Worm (Caenorhabditis elegans) whole organism, midembryonic: Measurements from ENCODE around the gene Y60A3A.19.

ENCODE experiments used
- T22C8.4 ChIP-seq: fragments of 200-800 bp; sonication (Bioruptor generic); IDR thresholded peaks from 2 replicates; pipeline ENCODE4 v1.3.6; 2022; ENCODE audit warnings: missing genetic modification characterization, missing compliant biosample characterization
- cog-1 ChIP-seq: sonication (generic microtip); optimal IDR thresholded peaks from 2 replicates; lab custom pipeline; 2016; ENCODE audit warnings: missing genetic modification characterization, missing compliant biosample characterization
- flt-1 ChIP-seq: fragments of 200-800 bp; sonication (Bioruptor generic); IDR thresholded peaks from 2 replicates; pipeline ENCODE4 v1.3.6; 2022; ENCODE audit warnings: missing genetic modification characterization, missing compliant biosample characterization
- klf-2 ChIP-seq: fragments of 200-800 bp; sonication (Bioruptor generic); conservative IDR thresholded peaks from 2 replicates; pipeline ENCODE4 v1.3.6; 2022; ENCODE audit warnings: missing genetic modification reagents, missing genetic modification characterization, missing compliant biosample characterization
- med-1 ChIP-seq: sonication (generic microtip); optimal IDR thresholded peaks from 2 replicates; lab custom pipeline; 2017; ENCODE audit warnings: missing genetic modification characterization, mild to moderate bottlenecking, missing compliant biosample characterization, antibody characterized with exemption, missing genetic modification reagents; ENCODE audit not compliant: insufficient read depth
- ref-1 ChIP-seq: fragments of 200-800 bp; sonication (Bioruptor generic); conservative IDR thresholded peaks from 2 replicates; pipeline ENCODE4 v1.3.6; 2022; ENCODE audit warnings: missing genetic modification reagents, missing genetic modification characterization, missing compliant biosample characterization
- tab-1 ChIP-seq: fragments of 200-800 bp; sonication (Bioruptor generic); IDR thresholded peaks from 2 replicates; pipeline ENCODE4 v1.3.6; 2022; ENCODE audit warnings: missing genetic modification characterization, missing compliant biosample characterization
- ztf-23 ChIP-seq: fragments of 200-800 bp; sonication (Bioruptor generic); IDR thresholded peaks from 2 replicates; pipeline ENCODE4 v1.3.6; 2022; ENCODE audit warnings: missing genetic modification reagents, missing genetic modification characterization, missing compliant biosample characterization
- ztf-29 ChIP-seq: fragments of 200-800 bp; sonication (Bioruptor generic); IDR thresholded peaks from 2 replicates; pipeline ENCODE4 v1.3.6; 2022; ENCODE audit warnings: missing genetic modification reagents, missing genetic modification characterization, missing compliant biosample characterization

Gene Y60A3A.19

ce11 chrV:19954491-19954890 lies 38.1 kb downstream of the Y60A3A.19 start:
- no peak for TF ChIP-seq klf-2
- TF ChIP-seq med-1 (GFP tag; lab: Kevin White, UChicago): no peak
- TF ChIP-seq cog-1 (tag; lab: Kevin White, UChicago): no peak
- TF ChIP-seq tab-1 (GFP tag; lab: Robert Waterston, UW): no peak
- no peak for TF ChIP-seq ref-1
- no peak for TF ChIP-seq flt-1
- no peak for TF ChIP-seq ztf-29
- no peak for TF ChIP-seq T22C8.4 (GFP tag; lab: Robert Waterston, UW)
- no peak for TF ChIP-seq ztf-23 (GFP tag; lab: Robert Waterston, UW)

- no peak for TF ChIP-seq ztf-23 (GFP tag; lab: Robert Waterston, UW)
- no peak for TF ChIP-seq ztf-29
- TF ChIP-seq med-1 (GFP tag; lab: Kevin White, UChicago): no peak
- TF ChIP-seq cog-1 (tag; lab: Kevin White, UChicago): no peak
- no peak for TF ChIP-seq flt-1
- no peak for TF ChIP-seq T22C8.4 (GFP tag; lab: Robert Waterston, UW)
These were observed 38.8 kb downstream of the Y60A3A.19 start, which contains the start of gene abhd-3.1 for ce11 chrV:19955171-19955570. Gene abhd-3.1, plus strand, starts transcription at chrV:19955488.

ce11 chrV:19958744-19959143 lies 42.4 kb downstream of the Y60A3A.19 start, which contains the start of gene srh-172:
Gene srh-172, plus strand, starts transcription at chrV:19959044.
- TF ChIP-seq tab-1 (GFP tag; lab: Robert Waterston, UW) (no peak), cog-1 (tag; lab: Kevin White, UChicago) (no peak), ztf-23 (GFP tag; lab: Robert Waterston, UW) (no peak), klf-2 (no peak)

- TF ChIP-seq cog-1 (tag; lab: Kevin White, UChicago) (no peak), ref-1 (no peak), ztf-29 (no peak), ztf-23 (GFP tag; lab: Robert Waterston, UW) (no peak), tab-1 (GFP tag; lab: Robert Waterston, UW) (no peak), T22C8.4 (GFP tag; lab: Robert Waterston, UW) (no peak), med-1 (GFP tag; lab: Kevin White, UChicago) (no peak), flt-1 (no peak), klf-2 (no peak)
These were observed 45.6 kb downstream of the Y60A3A.19 start for ce11 chrV:19961971-19962370.

ce11 chrV:19965626-19966025 lies 49.3 kb downstream of the Y60A3A.19 start, which contains the start of gene srh-171:
Gene srh-171, plus strand, starts transcription at chrV:19965700.
- TF ChIP-seq ztf-23 (GFP tag; lab: Robert Waterston, UW): no peak
- no peak for TF ChIP-seq flt-1
- TF ChIP-seq med-1 (GFP tag; lab: Kevin White, UChicago): no peak
- no peak for TF ChIP-seq cog-1 (tag; lab: Kevin White, UChicago)
- TF ChIP-seq T22C8.4 (GFP tag; lab: Robert Waterston, UW): no peak
- TF ChIP-seq ref-1: no peak
- TF ChIP-seq ztf-29: no peak
- no peak for TF ChIP-seq tab-1 (GFP tag; lab: Robert Waterston, UW)
- no peak for TF ChIP-seq klf-2
